Fruit fly (Drosophila melanogaster): ENCODE data around the gene kmr.

Gene kmr

DNA sequence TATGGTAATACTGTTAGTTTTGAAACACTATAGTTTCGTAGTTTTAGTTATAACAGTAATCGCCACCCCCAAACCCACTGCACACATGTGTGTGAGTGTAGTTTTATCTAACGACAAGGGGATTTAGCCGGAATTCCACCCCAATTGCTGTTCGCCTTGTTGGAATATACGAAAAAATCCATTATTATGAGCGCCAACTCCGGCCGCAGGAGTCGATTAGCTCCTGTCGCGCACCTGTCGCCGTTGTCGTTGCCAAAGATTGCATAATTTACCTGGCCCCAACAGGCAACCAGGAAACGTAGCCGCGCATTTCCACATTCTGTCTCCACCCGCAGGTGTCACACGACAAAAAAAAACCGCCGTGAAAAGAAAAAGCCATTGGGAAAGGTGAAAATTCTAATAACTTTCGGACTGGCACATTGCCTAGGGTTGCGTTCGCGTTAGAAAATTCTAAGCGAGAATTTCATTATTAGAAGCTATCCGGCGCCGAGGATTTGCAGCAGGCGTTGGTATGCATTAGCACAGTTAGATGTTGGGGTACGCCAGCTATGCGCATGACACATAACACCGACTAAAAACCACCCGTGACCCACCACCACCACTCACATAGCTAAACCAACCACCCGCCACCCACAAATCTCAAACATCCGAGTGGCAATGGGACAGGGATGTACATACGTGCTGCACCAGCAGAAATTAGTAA, 88.3 kb downstream of the kmr start (continued):
- no peak for TF ChIP-seq CG9817 (tag; optimal IDR thresholded peaks at IDR 0.05)
- TF ChIP-seq chif (GFP tag; optimal IDR thresholded peaks at IDR 0.05): no peak
- TF ChIP-seq CG13287 (GFP tag; IDR thresholded peaks at IDR 0.05; ENCODE audit: partially characterized antibody): no peak
- TF ChIP-seq pan (optimal IDR thresholded peaks at IDR 0.05): no peak
- TF ChIP-seq pan (GFP tag; optimal IDR thresholded peaks at IDR 0.05 in 1 of 2, IDR thresholded peaks at IDR 0.05 in 1 of 2): no peak
- TF ChIP-seq ewg (GFP tag; optimal IDR thresholded peaks at IDR 0.05): peak; percentile 73
- no peak for TF ChIP-seq tap (tag; optimal IDR thresholded peaks at IDR 0.05)
- no peak for TF ChIP-seq CG17385 (GFP tag; optimal IDR thresholded peaks at IDR 0.05)
- no peak for TF ChIP-seq vvl (GFP tag; IDR thresholded peaks at IDR 0.05)
- no peak for TF ChIP-seq HmgZ (tag; optimal IDR thresholded peaks at IDR 0.05)
- TF ChIP-seq CG17829 (tag; optimal IDR thresholded peaks at IDR 0.05): no peak
- TF ChIP-seq Ada2b (GFP tag; IDR thresholded peaks at IDR 0.05): 0 out of 2 replicates have a peak, but pooled peaks have one; percentile 5
- no peak for TF ChIP-seq CG3847 (GFP tag; IDR thresholded peaks at IDR 0.05)
- TF ChIP-seq NC2β (GFP tag; optimal IDR thresholded peaks at IDR 0.05): no peak
- no peak for TF ChIP-seq z (GFP tag; IDR thresholded peaks at IDR 0.05)
- no peak for TF ChIP-seq danr (GFP tag; IDR thresholded peaks at IDR 0.05)
- no peak for TF ChIP-seq Kr (GFP tag; optimal IDR thresholded peaks at IDR 0.05)
- no peak for TF ChIP-seq oc (tag; optimal IDR thresholded peaks at IDR 0.05)
- TF ChIP-seq Pdp1 (GFP tag; optimal IDR thresholded peaks at IDR 0.05): no peak
- no peak for TF ChIP-seq psq (GFP tag; optimal IDR thresholded peaks at IDR 0.05)
- peak; percentile 97 for TF ChIP-seq sd (tag; optimal IDR thresholded peaks at IDR 0.05)
- TF ChIP-seq so (GFP tag; IDR thresholded peaks at IDR 0.05): no peak
- no peak for TF ChIP-seq sug (tag; optimal IDR thresholded peaks at IDR 0.05)
- no peak for TF ChIP-seq croc (GFP tag; conservative IDR thresholded peaks at IDR 0.05)

DNA sequence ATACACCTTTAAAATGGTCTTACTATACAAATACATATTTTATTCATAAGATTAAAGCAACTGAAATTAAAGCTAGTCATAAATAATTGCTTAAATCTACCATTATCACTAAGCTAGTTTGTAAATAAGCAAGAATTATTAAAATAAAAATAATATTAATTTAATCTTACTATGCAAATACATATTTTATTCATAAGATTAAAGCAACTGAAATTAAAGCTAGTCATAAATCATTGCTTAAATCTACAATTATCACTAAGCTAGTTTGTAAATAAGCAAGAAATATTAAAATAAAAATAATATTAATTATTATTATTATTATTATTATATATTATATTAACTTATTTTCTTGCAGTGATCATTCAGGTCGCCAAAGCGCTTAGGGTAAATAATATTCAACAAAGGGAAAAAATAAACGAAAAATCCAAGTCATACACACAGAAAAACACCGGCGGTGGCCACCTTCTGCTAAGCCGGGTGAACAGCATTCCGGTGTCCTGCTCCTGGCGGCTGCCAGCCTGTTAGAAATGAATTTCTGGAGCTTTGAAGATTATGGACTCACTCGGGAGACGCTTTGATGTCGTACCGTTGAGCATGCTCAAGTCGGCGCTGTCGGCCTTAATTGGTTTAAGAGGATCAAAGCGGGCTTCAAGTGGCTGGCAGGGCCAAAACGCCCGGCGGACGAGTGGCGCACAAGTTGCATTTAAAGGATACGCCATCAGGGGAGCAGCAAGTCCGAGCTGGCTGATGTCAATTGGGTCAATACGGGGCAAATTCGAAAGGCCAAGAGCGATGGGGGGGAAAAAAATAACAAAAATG, 89.1 kb downstream of the kmr start:
- peak; percentile 37 for TF ChIP-seq ATbp (GFP tag; optimal IDR thresholded peaks at IDR 0.05)
- no peak for TF ChIP-seq stc (GFP tag; IDR thresholded peaks at IDR 0.05)
- TF ChIP-seq CG2202 (tag; optimal IDR thresholded peaks at IDR 0.05): no peak
- no peak for TF ChIP-seq CG14441 (GFP tag; IDR thresholded peaks at IDR 0.05)
- TF ChIP-seq phol (tag; optimal IDR thresholded peaks at IDR 0.05): peak; percentile 37
- no peak for TF ChIP-seq CG17802 (tag; optimal IDR thresholded peaks at IDR 0.05)
- TF ChIP-seq CG9609 (GFP tag; optimal IDR thresholded peaks at IDR 0.05): no peak
- peak; percentile 59 for TF ChIP-seq grau (tag; optimal IDR thresholded peaks at IDR 0.05)
- no peak for TF ChIP-seq gsb (GFP tag; IDR thresholded peaks at IDR 0.05)
- no peak for TF ChIP-seq lbe (GFP tag; optimal IDR thresholded peaks at IDR 0.05)
- TF ChIP-seq Aef1 (GFP tag; IDR thresholded peaks at IDR 0.05): no peak
- no peak for TF ChIP-seq slou (GFP tag; optimal IDR thresholded peaks at IDR 0.05)
- no peak for TF ChIP-seq mirr (GFP tag; optimal IDR thresholded peaks at IDR 0.05)
- no peak for TF ChIP-seq CG17912 (GFP tag; optimal IDR thresholded peaks at IDR 0.05)
- TF ChIP-seq nmo (GFP tag; optimal IDR thresholded peaks at IDR 0.05): peak; percentile 32
- peak; percentile 38 for TF ChIP-seq HHEX (GFP tag; optimal IDR thresholded peaks at IDR 0.05)
- peak; percentile 9 for TF ChIP-seq CG15601 (tag; optimal IDR thresholded peaks at IDR 0.05)
- no peak for TF ChIP-seq al (GFP tag; IDR thresholded peaks at IDR 0.05)
- TF ChIP-seq ci (GFP tag; IDR thresholded peaks at IDR 0.05): no peak
- TF ChIP-seq Dip2 (GFP tag; IDR thresholded peaks at IDR 0.05): no peak
- TF ChIP-seq CG12236 (GFP tag; optimal IDR thresholded peaks at IDR 0.05): no peak
- no peak for TF ChIP-seq CG1024 (GFP tag; IDR thresholded peaks at IDR 0.05)
- no peak for TF ChIP-seq oc (tag; optimal IDR thresholded peaks at IDR 0.05)
- TF ChIP-seq CG10565 (GFP tag; optimal IDR thresholded peaks at IDR 0.05): no peak
- TF ChIP-seq Ada2b (GFP tag; IDR thresholded peaks at IDR 0.05): 0 out of 2 replicates have a peak, but pooled peaks have one; percentile 3
- TF ChIP-seq Nf-YC (tag; optimal IDR thresholded peaks at IDR 0.05): peak; percentile 20
- peak; percentile 29 for TF ChIP-seq fd96Cb (tag; optimal IDR thresholded peaks at IDR 0.05)
